Fruit fly (Drosophila melanogaster) whole organism: ENCODE results near the gene Msp300.

Experiments used
- CG8478 ChIP-seq: fragments of >200 bp; optimal IDR thresholded peaks from 2 replicates; lab custom pipeline; 2018; ENCODE audit warnings: inconsistent platforms
- pan ChIP-seq: fragments of >200 bp; optimal IDR thresholded peaks from 2 replicates; lab custom pipeline; 2017
- psq ChIP-seq: fragments of >200 bp; optimal IDR thresholded peaks from 2 replicates; lab custom pipeline; 2017

DNA sequence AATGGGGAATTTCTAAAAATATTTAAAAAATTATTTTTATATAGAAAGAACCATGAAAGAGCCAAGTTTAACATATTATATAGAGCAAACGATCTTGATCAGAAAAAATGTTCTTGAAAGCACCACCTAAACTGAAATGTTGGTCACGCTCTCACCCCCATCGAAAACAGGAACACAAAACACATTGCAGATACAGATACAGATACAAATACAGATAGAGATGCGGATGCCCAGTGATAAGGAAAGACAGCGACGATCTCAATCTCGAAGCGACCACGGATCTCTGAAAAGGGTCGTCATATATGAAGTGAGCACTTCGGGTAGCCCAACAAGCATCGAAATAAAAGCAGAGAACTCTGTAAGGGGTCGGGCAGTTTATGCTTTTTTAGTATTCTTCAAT is 146.7 kb downstream of the Msp300 start:
- no peak for TF ChIP-seq CG8478
- TF ChIP-seq pan (lab: Kevin White, UChicago) = no peak
- no peak for TF ChIP-seq psq (lab: Kevin White, UChicago)
